Worm (Caenorhabditis elegans): ENCODE results near the gene fipr-20.

Gene fipr-20

DNA sequence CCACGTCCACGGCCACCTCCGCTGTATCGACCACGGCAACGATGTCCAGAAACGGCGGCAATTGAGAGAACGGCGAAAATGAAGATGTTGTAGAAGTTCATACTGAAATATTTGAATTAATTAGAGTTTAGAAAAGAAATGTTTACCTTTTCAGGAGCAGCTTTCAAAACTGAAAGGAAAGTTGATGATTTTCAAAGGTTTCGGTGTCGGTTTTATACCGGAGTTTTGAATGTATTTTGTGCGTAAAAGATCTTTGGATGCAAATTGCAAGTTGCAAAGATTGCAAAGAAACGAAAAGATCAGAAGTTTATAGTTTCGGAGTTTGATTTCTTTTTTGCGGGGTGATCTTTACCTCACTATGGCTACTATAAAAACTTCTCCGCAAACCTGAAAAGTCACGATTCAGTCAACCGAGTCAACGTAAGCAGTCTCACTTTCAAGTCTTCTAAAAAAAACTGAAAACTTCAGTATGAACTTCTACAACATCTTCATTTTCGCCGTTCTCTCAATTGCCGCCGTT, 3.3 kb downstream of the fipr-20 start, which contains the start of the genes fipr-19 and fipr-18:
Gene fipr-19, minus strand, starts transcription at position 101 of the 520 bp plus-strand sequence.
Gene fipr-18, plus strand, starts transcription at position 470 of the 520 bp plus-strand sequence.
- TF ChIP-seq aptf-2 (GFP tag; conservative IDR thresholded peaks at IDR 0.05) (no peak), lir-1 (GFP tag; conservative IDR thresholded peaks at IDR 0.05) (no peak), attf-5 (GFP tag; optimal IDR thresholded peaks at IDR 0.05) (no peak), egl-44 (GFP tag; IDR thresholded peaks at IDR 0.05) (no peak), egl-18 (GFP tag; IDR thresholded peaks at IDR 0.05) (no peak), zfh-2 (GFP tag; conservative IDR thresholded peaks at IDR 0.05) (no peak), lin-35 (GFP tag; optimal IDR thresholded peaks at IDR 0.05) (no peak), lin-54 (GFP tag; optimal IDR thresholded peaks at IDR 0.05) (no peak), rpc-1 (optimal IDR thresholded peaks at IDR 0.05) (no peak), rpc-1 (tag; optimal IDR thresholded peaks at IDR 0.05) (no peak), lag-1 (GFP tag; IDR thresholded peaks at IDR 0.05) (no peak), ekl-4 (GFP tag; IDR thresholded peaks at IDR 0.05) (no peak), ztf-18 (tag; optimal IDR thresholded peaks at IDR 0.05) (no peak), unc-62 (GFP tag; optimal IDR thresholded peaks at IDR 0.05) (no peak)

DNA sequence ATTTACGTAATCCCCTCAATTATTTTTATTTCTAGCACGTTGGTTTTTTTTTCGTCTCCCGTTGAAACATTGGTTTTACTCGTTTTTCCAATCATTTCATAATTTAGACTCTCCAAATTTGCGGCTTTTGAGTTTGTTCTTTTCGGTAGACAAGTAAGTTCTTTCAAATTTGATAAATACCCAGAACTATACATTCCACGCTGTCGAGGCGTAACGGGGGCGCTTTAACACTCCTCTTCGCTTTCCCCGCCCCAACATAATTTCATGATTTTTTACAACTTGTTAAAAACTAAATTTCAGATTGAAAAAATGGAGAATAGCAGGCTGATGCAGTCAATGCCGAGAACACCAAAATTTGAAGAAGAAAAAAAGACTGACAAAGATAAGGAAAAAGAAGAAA, 5.6 kb downstream of the fipr-20 start, which contains the start of gene Y69F12A.1:
Gene Y69F12A.1, plus strand, starts transcription at position 301 of the 400 bp plus-strand sequence.
- TF ChIP-seq ztf-22 (GFP tag; optimal IDR thresholded peaks at IDR 0.05) = no peak
- TF ChIP-seq ceh-100 (GFP tag; IDR thresholded peaks at IDR 0.05) = no peak
- TF ChIP-seq aptf-2 (GFP tag; conservative IDR thresholded peaks at IDR 0.05) = no peak

DNA sequence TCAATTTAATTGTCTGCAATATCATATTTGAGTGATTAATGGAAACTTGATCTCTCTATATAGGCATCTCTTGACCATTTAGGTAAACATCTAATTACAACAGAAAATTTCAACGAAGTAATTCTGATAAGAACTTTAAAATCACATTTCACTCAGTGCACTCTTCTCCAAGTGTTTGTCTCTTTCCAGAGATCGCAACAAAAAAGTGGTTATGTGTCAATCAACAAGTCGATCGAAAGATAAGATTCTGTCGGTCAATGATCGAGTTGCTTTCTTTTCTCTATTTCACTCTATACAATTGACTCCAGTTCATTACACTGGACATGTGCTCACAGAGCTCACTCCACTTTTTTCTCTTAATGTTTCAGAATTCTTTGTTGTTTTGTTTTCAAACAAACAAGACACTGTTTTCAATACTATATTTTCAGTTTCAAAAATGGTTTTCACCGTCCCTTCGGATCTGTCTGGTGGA, 8.5 kb downstream of the fipr-20 start, which contains the start of gene alh-12:
Gene alh-12, plus strand, starts transcription at position 422 of the 472 bp plus-strand sequence.
- TF ChIP-seq let-607 (tag; optimal IDR thresholded peaks at IDR 0.05) (peak in 1 of 2 experiments; percentile 36), unc-62 (GFP tag; optimal IDR thresholded peaks at IDR 0.05) (peak; percentile 51), ccch-3 (GFP tag; optimal IDR thresholded peaks at IDR 0.05) (no peak), dox-1 (GFP tag; IDR thresholded peaks at IDR 0.05) (0 out of 2 replicates have a peak, but pooled peaks have one; percentile 30), nhr-80 (tag; optimal IDR thresholded peaks at IDR 0.05) (peak; percentile 93), ekl-4 (GFP tag; IDR thresholded peaks at IDR 0.05) (no peak), ztf-22 (GFP tag; optimal IDR thresholded peaks at IDR 0.05) (peak; percentile 9), lin-26 (GFP tag; IDR thresholded peaks at IDR 0.05) (no peak)

DNA sequence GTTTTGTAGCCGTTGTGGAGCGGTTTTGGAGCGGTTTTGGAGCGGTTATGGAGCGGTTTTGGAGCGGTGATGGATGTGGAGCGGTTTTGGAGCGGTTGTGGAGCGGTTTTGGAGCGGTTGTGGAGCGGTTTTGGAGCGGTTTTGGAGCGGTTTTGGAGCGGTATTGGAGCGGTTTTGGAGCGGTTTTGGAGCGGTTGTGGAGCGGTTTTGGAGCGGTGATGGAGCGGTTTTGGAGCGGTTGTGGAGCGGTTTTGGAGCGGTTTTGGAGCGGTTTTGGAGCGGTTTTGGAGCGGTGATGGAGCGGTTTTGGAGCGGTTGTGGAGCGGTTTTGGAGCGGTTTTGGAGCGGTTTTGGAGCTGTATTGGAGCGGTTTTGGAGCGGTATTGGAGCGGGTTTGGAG, 9.8 kb downstream of the fipr-20 start:
- TF ChIP-seq egrh-3 (GFP tag; IDR thresholded peaks at IDR 0.05) = peak; percentile 89

All from whole organism, young adult.